Worm (Caenorhabditis elegans) whole organism, mixed stage, embryonic: ENCODE results near the gene F44G3.7.

Experiments used
- ces-1 ChIP-seq: fragments of 150-350 bp; optimal IDR thresholded peaks from 2 replicates; lab custom pipeline; 2014; ENCODE audit warnings: missing biosample characterization, missing genetic modification reagents, missing genetic modification characterization
- elt-3 ChIP-seq: fragments of 150-350 bp; optimal IDR thresholded peaks from 2 replicates; lab custom pipeline; 2014; ENCODE audit warnings: missing biosample characterization, missing genetic modification characterization
- nhr-12 ChIP-seq: fragments of 150-350 bp; optimal IDR thresholded peaks from 2 replicates; lab custom pipeline; 2014; ENCODE audit warnings: missing biosample characterization, missing genetic modification characterization
- sem-2 ChIP-seq: fragments of 200-800 bp; sonication (Bioruptor generic); optimal IDR thresholded peaks from 2 replicates; lab custom pipeline; 2018; ENCODE audit warnings: mild to moderate bottlenecking, missing genetic modification characterization, missing compliant biosample characterization
- snpc-4 ChIP-seq: fragments of 150-350 bp; optimal IDR thresholded peaks from 2 replicates; lab custom pipeline; 2014; ENCODE audit warnings: missing biosample characterization, missing genetic modification characterization
- sptf-1 ChIP-seq: sonication (generic microtip); optimal IDR thresholded peaks from 2 replicates; lab custom pipeline; 2017; ENCODE audit warnings: mild to moderate bottlenecking, missing genetic modification characterization, moderate library complexity, missing compliant biosample characterization
- unc-62 ChIP-seq: fragments of 150-350 bp; optimal IDR thresholded peaks from 2 replicates; lab custom pipeline; 2014; ENCODE audit warnings: missing biosample characterization, missing genetic modification reagents, missing genetic modification characterization

ce11 chrV:16153375-16153774 lies 16.4 kb upstream of the F44G3.7 start, which contains the start of gene str-254:
- no peak for TF ChIP-seq sptf-1 (tag; lab: Kevin White, UChicago)
- no peak for TF ChIP-seq nhr-12 (tag; lab: Kevin White, UChicago)
- no peak for TF ChIP-seq sem-2 (GFP tag; lab: Kevin White, UChicago)
- no peak for TF ChIP-seq snpc-4 (tag; lab: Kevin White, UChicago)
- no peak for TF ChIP-seq unc-62 (GFP tag; lab: Kevin White, UChicago)
- TF ChIP-seq elt-3: no peak
- TF ChIP-seq ces-1 (GFP tag; lab: Kevin White, UChicago): no peak
